Fruit fly (Drosophila melanogaster) whole organism, embryonic: ENCODE data around the gene Dscam2.

Experiments used
- CG10462 ChIP-seq: fragments of 200-800 bp; sonication (Bioruptor generic); optimal IDR thresholded peaks from 2 replicates; lab custom pipeline; 2016; ENCODE audit warnings: missing biosample characterization, missing genetic modification characterization
- CG1647 ChIP-seq: fragments of 200-800 bp; sonication (Bioruptor generic); optimal IDR thresholded peaks from 3 replicates; lab custom pipeline; 2016; ENCODE audit warnings: missing biosample characterization, missing genetic modification characterization
- Ets97D ChIP-seq: fragments of 200-800 bp; sonication (Bioruptor generic); optimal IDR thresholded peaks from 3 replicates; lab custom pipeline; 2016; ENCODE audit warnings: missing biosample characterization, missing genetic modification characterization
- GATAe ChIP-seq: fragments of 200-800 bp; sonication (Bioruptor generic); conservative IDR thresholded peaks from 2 replicates; pipeline ENCODE4 v1.3.6; 2022; ENCODE audit warnings: missing biosample characterization, missing genetic modification characterization
- Trl ChIP-seq, 3 experiments: fragments of >200 bp in 2 of 3; fragments of 200-800 bp in 1 of 3; sonication (Bioruptor generic) in 1 of 3; optimal IDR thresholded peaks; 2 replicates in 1 of 3; 3 replicates in 2 of 3; lab custom pipeline; 2016 to 2017; ENCODE audit warnings: missing biosample characterization in 1 of 3, missing genetic modification characterization in 1 of 3
- ap ChIP-seq: fragments of 200-800 bp; sonication (Bioruptor generic); IDR thresholded peaks from 2 replicates; pipeline ENCODE4 v1.3.6; 2022; ENCODE audit warnings: missing biosample characterization, missing genetic modification characterization
- bbx ChIP-seq: fragments of 200-800 bp; sonication (Bioruptor generic); IDR thresholded peaks from 2 replicates; pipeline ENCODE4 v1.3.6; 2022; ENCODE audit warnings: missing biosample characterization, missing genetic modification characterization; ENCODE audit not compliant: partially characterized antibody

dm6 chr3L:7147796-7148195 lies 41.9 kb downstream of the Dscam2 start:
- TF ChIP-seq CG10462 (GFP tag; lab: Kevin White, UChicago) (no peak), Trl (optimal IDR thresholded peaks at IDR 0.05; lab: Kevin White, UChicago) (no peak), Trl (GFP tag; optimal IDR thresholded peaks at IDR 0.05; lab: Kevin White, UChicago) (no peak), bbx (GFP tag; lab: Robert Waterston, UW) (no peak), CG1647 (GFP tag; lab: Kevin White, UChicago) (no peak), GATAe (GFP tag; lab: Robert Waterston, UW) (no peak), ap (no peak), Ets97D (GFP tag; lab: Kevin White, UChicago) (no peak)
